Fruit fly (Drosophila melanogaster): Measurements from ENCODE around the gene Grip.

Gene Grip

DNA sequence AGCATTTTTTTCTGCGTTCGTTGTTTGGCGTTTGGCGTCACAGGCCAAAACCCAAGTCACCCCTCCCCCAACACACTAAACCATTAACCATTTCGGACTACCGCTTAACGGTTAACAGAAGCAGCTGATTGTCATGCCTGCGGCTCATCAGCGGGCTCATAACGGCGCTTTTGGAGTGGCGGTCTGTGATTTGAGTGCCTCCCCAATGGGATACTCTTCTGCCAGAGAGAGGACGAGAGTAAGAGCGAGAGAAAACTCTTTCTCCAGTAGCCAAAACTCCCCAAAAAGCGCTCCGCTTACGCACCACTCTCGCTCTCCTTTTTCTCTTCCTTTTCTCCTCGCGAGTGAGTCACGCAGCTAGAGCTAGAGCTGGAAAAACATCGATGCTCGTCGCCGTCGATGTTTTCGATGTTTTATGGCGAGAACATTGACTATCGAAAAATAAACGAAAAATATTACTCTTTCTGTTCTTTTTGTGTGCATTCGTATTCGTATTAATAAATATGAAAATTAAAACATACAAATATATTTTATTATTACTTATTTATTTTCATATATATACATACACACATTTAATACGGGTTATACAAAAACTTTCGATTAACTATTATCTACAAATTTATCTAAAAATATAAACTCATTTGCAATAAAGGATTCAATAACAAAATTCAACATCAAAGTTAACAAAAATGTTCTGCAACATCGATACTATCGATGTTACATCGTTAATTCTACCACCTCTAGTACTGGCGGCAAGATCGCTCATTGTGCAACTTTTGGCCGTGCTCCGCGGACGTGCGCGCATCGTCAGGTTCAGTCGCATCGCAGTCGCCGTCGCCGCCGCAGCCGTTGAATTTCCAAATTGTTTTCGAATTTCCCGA lies at the start of gene Grip:
TSS of gene Grip (plus strand) at position 763 of the 881 bp plus-strand sequence.
- TF ChIP-seq CG11617 (GFP tag; optimal IDR thresholded peaks at IDR 0.05) = no peak
- peak; percentile 53 for TF ChIP-seq ovo (GFP tag; optimal IDR thresholded peaks at IDR 0.05)
- no peak for TF ChIP-seq cnc (optimal IDR thresholded peaks at IDR 0.05)
- no peak for TF ChIP-seq toe (GFP tag; optimal IDR thresholded peaks at IDR 0.05)
- peak; percentile 20 for TF ChIP-seq pad (GFP tag; optimal IDR thresholded peaks at IDR 0.05)
- no peak for TF ChIP-seq CG5204 (GFP tag; optimal IDR thresholded peaks at IDR 0.05)
- TF ChIP-seq CG33017 (tag; optimal IDR thresholded peaks at IDR 0.05) = no peak

DNA sequence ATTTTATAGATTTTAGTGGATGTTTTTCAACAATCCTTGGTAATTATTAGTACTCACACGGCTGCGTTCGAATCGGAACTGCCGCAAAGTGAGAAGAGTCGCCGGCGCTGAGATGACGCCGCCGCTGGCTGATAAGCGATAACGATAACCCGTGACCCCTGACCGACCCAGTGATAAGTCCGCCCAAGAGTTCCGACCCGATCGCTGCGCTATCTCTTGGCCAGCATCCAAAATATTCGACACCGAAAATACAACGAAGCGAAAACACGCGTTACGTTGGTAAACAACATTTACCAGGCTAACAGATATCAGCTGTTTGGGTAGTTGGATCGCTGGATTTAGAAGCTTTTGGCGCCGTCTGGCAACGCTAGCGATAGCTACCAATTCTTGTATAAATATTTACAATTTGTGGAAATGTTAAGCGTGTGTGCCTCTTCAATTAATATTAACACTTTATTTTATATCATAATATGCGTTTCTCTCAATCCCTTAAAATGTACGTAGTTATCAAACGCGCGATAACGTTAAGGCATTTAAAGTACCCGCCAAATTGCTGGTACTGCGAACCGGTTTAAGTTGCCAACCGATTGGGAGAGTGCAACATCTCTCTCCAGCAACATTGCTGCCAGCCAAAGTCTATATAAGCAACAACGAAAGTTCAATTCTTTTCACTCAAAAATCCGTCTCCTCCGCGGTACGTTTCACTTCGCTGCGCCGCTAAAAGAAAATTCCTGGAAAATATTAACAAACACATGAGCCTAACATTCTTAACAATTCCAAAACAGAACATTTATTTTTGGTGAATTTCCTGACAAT lies 49.4 kb upstream of the Grip start, which contains the start of the genes Shmt and CG3726:
TSS of gene Shmt (minus strand) at position 304 of the 816 bp plus-strand sequence.
TSS of gene CG3726 (plus strand) at position 604 of the 816 bp plus-strand sequence.
- no peak for TF ChIP-seq tj (GFP tag; optimal IDR thresholded peaks at IDR 0.05)
- TF ChIP-seq CG33017 (tag; optimal IDR thresholded peaks at IDR 0.05) = no peak
- TF ChIP-seq cic (GFP tag; optimal IDR thresholded peaks at IDR 0.05) = peak; percentile 23
- no peak for TF ChIP-seq CG12768 (GFP tag; optimal IDR thresholded peaks at IDR 0.05)
- no peak for TF ChIP-seq toe (GFP tag; optimal IDR thresholded peaks at IDR 0.05)
- peak; percentile 47 for TF ChIP-seq CG7101 (tag; optimal IDR thresholded peaks at IDR 0.05)
- peak; percentile 40 for TF ChIP-seq CG1620 (GFP tag; optimal IDR thresholded peaks at IDR 0.05)
- peak; percentile 52 for TF ChIP-seq bab1 (GFP tag; optimal IDR thresholded peaks at IDR 0.05)
- TF ChIP-seq Crg-1 (GFP tag; optimal IDR thresholded peaks at IDR 0.05) = peak; percentile 56
- TF ChIP-seq pad (GFP tag; optimal IDR thresholded peaks at IDR 0.05) = peak; percentile 20
- peak; percentile 21 for TF ChIP-seq Mnt (GFP tag; optimal IDR thresholded peaks at IDR 0.05)
- no peak for TF ChIP-seq cnc (optimal IDR thresholded peaks at IDR 0.05)

DNA sequence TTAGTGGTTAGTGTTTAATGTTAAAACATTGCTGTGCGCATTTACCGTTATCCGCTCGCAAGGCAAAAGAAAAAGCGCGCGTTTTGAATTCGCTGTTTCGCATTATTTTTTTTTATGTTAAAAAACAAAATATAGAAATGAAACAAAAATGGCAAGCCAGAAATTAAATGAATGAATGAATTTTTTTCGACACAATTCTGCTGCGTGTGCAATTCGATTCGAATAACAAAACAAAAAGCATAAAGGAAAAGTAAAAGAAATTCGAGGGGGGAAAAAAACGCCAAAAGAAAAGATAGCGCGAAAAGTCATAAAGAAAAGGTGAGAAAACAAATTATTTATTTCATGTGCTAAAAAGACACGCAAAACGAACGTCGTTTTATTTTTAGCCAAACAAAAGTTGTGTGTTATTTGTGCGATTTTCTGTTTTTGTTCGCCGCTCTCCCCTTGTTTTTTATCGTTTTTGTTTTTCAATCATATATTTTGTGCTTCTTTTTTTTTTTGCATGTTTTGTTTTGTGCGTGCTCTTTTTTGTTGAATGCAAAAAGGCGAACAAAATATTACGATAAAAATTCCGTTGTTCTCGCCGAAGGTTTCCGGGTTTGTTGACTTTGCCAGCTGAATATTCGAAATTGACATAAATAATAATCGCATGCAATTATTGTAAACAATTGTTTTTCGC lies 48.6 kb upstream of the Grip start:
- TF ChIP-seq bab1 (GFP tag; optimal IDR thresholded peaks at IDR 0.05) (no peak), tj (GFP tag; optimal IDR thresholded peaks at IDR 0.05) (peak; percentile 91)

DNA sequence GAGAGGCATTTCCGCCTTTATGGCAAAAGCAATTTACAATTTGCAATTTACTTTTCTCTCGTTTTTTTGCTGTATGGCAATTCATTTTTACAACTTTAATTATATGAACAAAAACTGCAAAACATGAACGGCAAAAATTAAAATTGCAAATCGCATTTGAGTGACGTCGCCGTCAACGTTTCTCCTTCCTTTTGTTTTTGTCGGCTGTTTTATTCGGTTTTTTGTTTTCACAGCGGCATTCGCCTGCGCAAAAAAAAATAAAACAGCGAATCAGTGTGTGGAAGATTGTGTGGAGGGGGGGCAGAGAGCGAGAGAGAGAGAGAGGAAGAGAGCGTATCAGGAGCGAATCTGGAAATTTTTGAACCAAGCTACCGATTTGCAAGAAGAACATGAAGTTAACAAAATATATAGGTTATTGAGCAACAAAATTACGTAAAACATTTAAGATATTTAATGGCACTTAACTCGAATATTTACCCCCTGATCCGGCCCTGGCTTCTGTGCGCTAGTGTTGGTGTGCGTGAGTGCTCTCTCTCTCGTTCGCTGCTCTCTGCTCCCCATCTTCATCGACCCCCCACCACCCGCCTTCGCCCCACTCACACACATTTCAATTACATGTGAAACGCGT lies 47.5 kb upstream of the Grip start:
- TF ChIP-seq CG5204 (GFP tag; optimal IDR thresholded peaks at IDR 0.05) (peak; percentile 88), CG7045 (GFP tag; optimal IDR thresholded peaks at IDR 0.05) (peak; percentile 92), CG11617 (GFP tag; optimal IDR thresholded peaks at IDR 0.05) (peak; percentile 94), toe (GFP tag; optimal IDR thresholded peaks at IDR 0.05) (peak; percentile 88), bab1 (GFP tag; optimal IDR thresholded peaks at IDR 0.05) (peak; percentile 91), CG1620 (GFP tag; optimal IDR thresholded peaks at IDR 0.05) (peak; percentile 94), Hr96 (GFP tag; optimal IDR thresholded peaks at IDR 0.05) (peak; percentile 97), CG33017 (tag; optimal IDR thresholded peaks at IDR 0.05) (peak; percentile 96), kay (GFP tag; ENCODE audit: borderline replicate concordance) (peak; percentile 96), cnc (optimal IDR thresholded peaks at IDR 0.05) (no peak), pad (GFP tag; optimal IDR thresholded peaks at IDR 0.05) (peak; percentile 94), Clk (GFP tag; optimal IDR thresholded peaks at IDR 0.05) (peak; percentile 81), CG12768 (GFP tag; optimal IDR thresholded peaks at IDR 0.05) (peak; percentile 96), ovo (GFP tag; optimal IDR thresholded peaks at IDR 0.05) (peak; percentile 38), tj (GFP tag; optimal IDR thresholded peaks at IDR 0.05) (peak; percentile 81), cic (GFP tag; optimal IDR thresholded peaks at IDR 0.05) (peak; percentile 90), CG7101 (tag; optimal IDR thresholded peaks at IDR 0.05) (peak; percentile 99), Mnt (GFP tag; optimal IDR thresholded peaks at IDR 0.05) (peak; percentile 94), CG14711 (tag; optimal IDR thresholded peaks at IDR 0.05) (peak; percentile 96), Crg-1 (GFP tag; optimal IDR thresholded peaks at IDR 0.05) (peak; percentile 98)

DNA sequence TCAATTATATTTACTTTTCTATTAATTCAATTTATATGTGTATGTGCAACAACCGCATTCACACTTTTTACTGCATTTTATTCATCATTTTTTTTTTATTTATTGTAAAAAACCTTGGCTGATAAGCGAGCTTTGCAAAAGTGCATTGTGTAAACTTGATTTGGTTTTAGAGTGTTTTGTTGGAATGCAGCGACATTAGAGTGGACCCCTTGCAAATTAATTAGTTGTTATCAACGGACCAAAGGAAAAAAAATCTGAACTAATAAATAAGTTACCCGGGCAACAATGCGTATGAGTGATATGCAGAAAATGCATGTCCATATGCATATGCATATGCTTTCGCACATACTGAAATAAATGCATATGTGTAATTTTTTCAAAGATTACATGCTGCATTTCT lies 45.1 kb upstream of the Grip start:
- TF ChIP-seq CG7045 (GFP tag; optimal IDR thresholded peaks at IDR 0.05) (no peak), cnc (optimal IDR thresholded peaks at IDR 0.05) (no peak), tj (GFP tag; optimal IDR thresholded peaks at IDR 0.05) (peak; percentile 55), CG1620 (GFP tag; optimal IDR thresholded peaks at IDR 0.05) (no peak), pad (GFP tag; optimal IDR thresholded peaks at IDR 0.05) (peak; percentile 3), Crg-1 (GFP tag; optimal IDR thresholded peaks at IDR 0.05) (no peak), cic (GFP tag; optimal IDR thresholded peaks at IDR 0.05) (peak; percentile 67), Mnt (GFP tag; optimal IDR thresholded peaks at IDR 0.05) (peak; percentile 49), CG12768 (GFP tag; optimal IDR thresholded peaks at IDR 0.05) (no peak), CG33017 (tag; optimal IDR thresholded peaks at IDR 0.05) (peak; percentile 31), CG7101 (tag; optimal IDR thresholded peaks at IDR 0.05) (peak; percentile 69), CG14711 (tag; optimal IDR thresholded peaks at IDR 0.05) (peak; percentile 35), CG11617 (GFP tag; optimal IDR thresholded peaks at IDR 0.05) (peak; percentile 69), kay (GFP tag; ENCODE audit: borderline replicate concordance) (peak; percentile 44), CG5204 (GFP tag; optimal IDR thresholded peaks at IDR 0.05) (peak; percentile 45), Clk (GFP tag; optimal IDR thresholded peaks at IDR 0.05) (no peak), toe (GFP tag; optimal IDR thresholded peaks at IDR 0.05) (no peak), ovo (GFP tag; optimal IDR thresholded peaks at IDR 0.05) (no peak), bab1 (GFP tag; optimal IDR thresholded peaks at IDR 0.05) (no peak), Hr96 (GFP tag; optimal IDR thresholded peaks at IDR 0.05) (no peak)
